Worm (Caenorhabditis elegans): Measurements from ENCODE around the gene tdpo-1.

DNA sequence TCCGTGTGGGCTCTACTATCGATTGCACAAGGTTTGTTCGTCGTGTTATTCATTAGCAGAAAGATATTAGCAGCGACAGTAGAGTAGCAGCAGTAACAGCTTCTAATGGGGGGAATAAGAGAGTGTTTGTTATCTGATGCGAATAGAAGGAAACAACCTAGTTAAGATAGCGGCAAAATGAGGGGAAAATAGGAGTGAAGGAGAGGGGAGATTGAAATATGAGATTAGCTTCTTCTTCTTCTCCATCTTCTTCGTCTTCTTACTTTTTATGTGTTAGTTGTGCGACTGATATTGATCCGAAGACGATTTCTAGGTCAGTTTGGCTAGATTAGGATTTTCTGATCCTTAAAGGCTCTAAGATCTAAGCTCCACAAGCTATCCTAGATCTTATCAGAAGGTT lies 44.8 kb upstream of the tdpo-1 start:
- TF ChIP-seq pes-1 (GFP tag; IDR thresholded peaks at IDR 0.05): no peak
- no peak for TF ChIP-seq B0310.2 (tag; optimal IDR thresholded peaks at IDR 0.05)
